Worm (Caenorhabditis elegans) whole organism, L1 larva: Measurements from ENCODE around the gene pals-31.
A peak's percentile ranks its signal among the peaks of the same experiment; 100 is the strongest.

Experiments used
- F16B12.6 ChIP-seq: fragments of 150-350 bp; optimal IDR thresholded peaks from 2 replicates; lab custom pipeline; 2014; ENCODE audit warnings: missing biosample characterization, missing genetic modification characterization
- aly-2 ChIP-seq: fragments of 150-350 bp; optimal IDR thresholded peaks from 2 replicates; lab custom pipeline; 2014; ENCODE audit warnings: missing biosample characterization, missing genetic modification characterization
- blmp-1 ChIP-seq: fragments of 150-350 bp; optimal IDR thresholded peaks from 2 replicates; lab custom pipeline; 2014; ENCODE audit warnings: missing biosample characterization, missing genetic modification characterization
- ceh-63 ChIP-seq: fragments of 200-800 bp; sonication (Bioruptor generic); optimal IDR thresholded peaks from 2 replicates; lab custom pipeline; 2018; ENCODE audit warnings: mild to moderate bottlenecking, missing genetic modification characterization, missing compliant biosample characterization
- ceh-8 ChIP-seq: fragments of 200-800 bp; sonication (Bioruptor generic); optimal IDR thresholded peaks from 2 replicates; lab custom pipeline; 2018; ENCODE audit warnings: mild to moderate bottlenecking, missing genetic modification characterization, moderate library complexity, missing compliant biosample characterization
- dpl-1 ChIP-seq, 3 experiments: fragments of 150-350 bp in 2 of 3; sonication (generic microtip) in 1 of 3; optimal IDR thresholded peaks; 2 replicates each; lab custom pipeline; 2014 to 2017; ENCODE audit warnings: missing biosample characterization in 3 of 3, missing genetic modification characterization in 3 of 3, missing genetic modification reagents in 3 of 3
- dsc-1 ChIP-seq: sonication (generic microtip); optimal IDR thresholded peaks from 2 replicates; lab custom pipeline; 2016; ENCODE audit warnings: mild to moderate bottlenecking, missing genetic modification characterization, missing compliant biosample characterization
- elt-2 ChIP-seq: sonication (generic microtip); optimal IDR thresholded peaks from 2 replicates; lab custom pipeline; 2016; ENCODE audit warnings: missing genetic modification characterization, mild to moderate bottlenecking, inconsistent platforms, missing compliant biosample characterization, missing genetic modification reagents
- elt-3 ChIP-seq, 6 experiments: fragments of 150-350 bp in 1 of 6; sonication (generic microtip); optimal IDR thresholded peaks; 2 replicates each; lab custom pipeline; 2017 to 2018; ENCODE audit warnings: missing biosample characterization in 6 of 6, missing genetic modification characterization in 6 of 6, inconsistent platforms in 1 of 6
- fkh-10 ChIP-seq: sonication (generic microtip); optimal IDR thresholded peaks from 2 replicates; lab custom pipeline; 2017; ENCODE audit warnings: missing biosample characterization, missing genetic modification reagents, missing genetic modification characterization
- fkh-4 ChIP-seq: sonication (generic microtip); optimal IDR thresholded peaks from 2 replicates; lab custom pipeline; 2016; ENCODE audit warnings: missing compliant biosample characterization, missing genetic modification characterization, borderline replicate concordance
- hpl-2 ChIP-seq: fragments of 150-350 bp; optimal IDR thresholded peaks from 2 replicates; lab custom pipeline; 2014; ENCODE audit warnings: missing biosample characterization, missing genetic modification reagents, missing genetic modification characterization
- isw-1 ChIP-seq: fragments of 200-800 bp; sonication (Bioruptor generic); IDR thresholded peaks from 2 replicates; pipeline ENCODE4 v1.3.6; 2022; ENCODE audit warnings: missing genetic modification characterization, missing compliant biosample characterization
- jun-1 ChIP-seq: fragments of 150-350 bp; optimal IDR thresholded peaks from 2 replicates; lab custom pipeline; 2014; ENCODE audit warnings: missing biosample characterization, missing genetic modification reagents, missing genetic modification characterization
- lin-35 ChIP-seq, 2 experiments: fragments of 150-350 bp; optimal IDR thresholded peaks; 2 replicates each; lab custom pipeline; 2014; ENCODE audit warnings: missing biosample characterization in 2 of 2, missing genetic modification characterization in 2 of 2, missing genetic modification reagents in 2 of 2
- lir-3 ChIP-seq: sonication (generic microtip); optimal IDR thresholded peaks from 2 replicates; lab custom pipeline; 2016; ENCODE audit warnings: mild to moderate bottlenecking, missing genetic modification characterization, moderate library complexity, missing compliant biosample characterization; ENCODE audit not compliant: poor library complexity
- lsy-2 ChIP-seq, 2 experiments: fragments of 150-350 bp; optimal IDR thresholded peaks; 2 replicates each; lab custom pipeline; 2014; ENCODE audit warnings: missing biosample characterization in 2 of 2, missing genetic modification characterization in 2 of 2
- mdl-1 ChIP-seq, 2 experiments: fragments of 150-350 bp; optimal IDR thresholded peaks; 2 replicates each; lab custom pipeline; 2014 to 2017; ENCODE audit warnings: missing biosample characterization in 2 of 2, missing genetic modification characterization in 2 of 2, inconsistent platforms in 1 of 2
- mef-2 ChIP-seq: fragments of 150-350 bp; optimal IDR thresholded peaks from 2 replicates; lab custom pipeline; 2014; ENCODE audit warnings: missing biosample characterization, missing genetic modification characterization
- nhr-19 ChIP-seq: fragments of 200-800 bp; sonication (Bioruptor generic); conservative IDR thresholded peaks from 2 replicates; pipeline ENCODE4 v1.3.6; 2022; ENCODE audit warnings: missing genetic modification characterization, missing compliant biosample characterization
- nhr-20 ChIP-seq: sonication (generic microtip); optimal IDR thresholded peaks from 2 replicates; lab custom pipeline; 2016; ENCODE audit warnings: mild to moderate bottlenecking, missing genetic modification characterization, missing compliant biosample characterization
- nhr-71 ChIP-seq: sonication (generic microtip); optimal IDR thresholded peaks from 2 replicates; lab custom pipeline; 2016; ENCODE audit warnings: mild to moderate bottlenecking, missing genetic modification characterization, moderate library complexity, missing compliant biosample characterization
- nhr-85 ChIP-seq: sonication (generic microtip); peaks from one replicate; lab custom pipeline; 2016; ENCODE audit warnings: missing genetic modification characterization, inconsistent platforms, missing compliant biosample characterization
- pag-3 ChIP-seq: sonication (generic microtip); optimal IDR thresholded peaks from 2 replicates; lab custom pipeline; 2017; ENCODE audit warnings: missing genetic modification characterization, mild to moderate bottlenecking, missing compliant biosample characterization, antibody characterized with exemption, borderline replicate concordance; ENCODE audit not compliant: insufficient read depth
- skn-1 ChIP-seq: fragments of 150-350 bp; optimal IDR thresholded peaks from 2 replicates; lab custom pipeline; 2014; ENCODE audit warnings: missing biosample characterization, missing genetic modification characterization
- snpc-4 ChIP-seq: fragments of 150-350 bp; optimal IDR thresholded peaks from 2 replicates; lab custom pipeline; 2014; ENCODE audit warnings: missing biosample characterization, missing genetic modification characterization
- snu-23 ChIP-seq: sonication (generic microtip); optimal IDR thresholded peaks from 2 replicates; lab custom pipeline; 2016; ENCODE audit warnings: missing genetic modification characterization, missing compliant biosample characterization
- sptf-1 ChIP-seq: fragments of 150-350 bp; optimal IDR thresholded peaks from 2 replicates; lab custom pipeline; 2014; ENCODE audit warnings: missing biosample characterization, missing genetic modification characterization
- unc-30 ChIP-seq: sonication (generic microtip); optimal IDR thresholded peaks from 2 replicates; lab custom pipeline; 2017; ENCODE audit warnings: missing biosample characterization, missing genetic modification characterization
- xbp-1 ChIP-seq: sonication (generic microtip); optimal IDR thresholded peaks from 2 replicates; lab custom pipeline; 2016; ENCODE audit warnings: missing genetic modification characterization, missing compliant biosample characterization
- zip-4 ChIP-seq: fragments of 200-800 bp; sonication (Bioruptor generic); optimal IDR thresholded peaks from 2 replicates; lab custom pipeline; 2018; ENCODE audit warnings: mild to moderate bottlenecking, missing genetic modification characterization, moderate library complexity, missing compliant biosample characterization
- ztf-4 ChIP-seq: fragments of 150-350 bp; optimal IDR thresholded peaks from 2 replicates; lab custom pipeline; 2014; ENCODE audit warnings: missing biosample characterization, missing genetic modification characterization

Gene pals-31

DNA sequence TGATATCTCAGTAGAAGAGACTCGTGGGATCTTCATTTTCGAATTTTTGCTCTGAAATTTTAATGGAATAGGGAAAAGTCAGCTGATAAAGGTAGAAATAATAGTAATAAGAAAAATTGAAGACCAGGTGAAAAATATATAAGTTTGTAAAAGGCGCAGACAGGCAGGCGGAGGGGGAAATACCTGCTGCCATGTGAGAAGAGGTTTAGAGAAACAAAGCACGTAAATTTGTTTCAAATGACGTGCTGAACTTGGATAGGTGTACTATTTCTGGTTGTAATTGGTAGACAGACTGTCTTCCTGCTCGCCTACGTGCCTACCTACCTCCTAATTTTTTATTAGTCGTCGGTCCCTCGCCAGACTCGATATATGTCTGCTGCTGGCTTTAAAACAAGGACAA is 31.1 kb downstream of the pals-31 start, which contains the start of gene nhr-180:
Gene nhr-180, minus strand, starts transcription at position 52 of the 400 bp plus-strand sequence.
- peak in 1 of 2 experiments; percentile 61 for TF ChIP-seq mdl-1 (tag; optimal IDR thresholded peaks at IDR 0.05; lab: Kevin White, UChicago)
- TF ChIP-seq unc-30 (tag; lab: Kevin White, UChicago): no peak
- no peak for TF ChIP-seq sptf-1 (tag; lab: Kevin White, UChicago)
- no peak for TF ChIP-seq isw-1 (GFP tag; lab: Robert Waterston, UW)
- TF ChIP-seq blmp-1 (tag; lab: Kevin White, UChicago): peak; percentile 29
- peak in 1 of 6 experiments; percentile 8 for TF ChIP-seq elt-3 (tag; optimal IDR thresholded peaks at IDR 0.05; lab: Kevin White, UChicago)
- TF ChIP-seq elt-2 (tag; lab: Kevin White, UChicago): peak; percentile 8
- no peak for TF ChIP-seq ceh-63 (GFP tag; lab: Kevin White, UChicago)
- TF ChIP-seq fkh-4 (tag; lab: Kevin White, UChicago): no peak
- peak in 1 of 2 experiments; percentile 52 for TF ChIP-seq lin-35 (GFP tag; optimal IDR thresholded peaks at IDR 0.05; lab: Kevin White, UChicago)
- peak; percentile 17 for TF ChIP-seq xbp-1
- no peak for TF ChIP-seq F16B12.6 (tag; lab: Kevin White, UChicago)
- peak; percentile 27 for TF ChIP-seq snu-23 (GFP tag; lab: Kevin White, UChicago)
- no peak for TF ChIP-seq dpl-1 (GFP tag; optimal IDR thresholded peaks at IDR 0.05; lab: Kevin White, UChicago)
- TF ChIP-seq nhr-20 (tag; lab: Kevin White, UChicago): peak; percentile 14
- TF ChIP-seq mef-2 (tag; lab: Kevin White, UChicago): no peak
- peak; percentile 0 for TF ChIP-seq skn-1 (tag; lab: Kevin White, UChicago)
- TF ChIP-seq nhr-19: 0 out of 2 replicates have a peak, but pooled peaks have one; percentile 7
- TF ChIP-seq hpl-2: no peak

DNA sequence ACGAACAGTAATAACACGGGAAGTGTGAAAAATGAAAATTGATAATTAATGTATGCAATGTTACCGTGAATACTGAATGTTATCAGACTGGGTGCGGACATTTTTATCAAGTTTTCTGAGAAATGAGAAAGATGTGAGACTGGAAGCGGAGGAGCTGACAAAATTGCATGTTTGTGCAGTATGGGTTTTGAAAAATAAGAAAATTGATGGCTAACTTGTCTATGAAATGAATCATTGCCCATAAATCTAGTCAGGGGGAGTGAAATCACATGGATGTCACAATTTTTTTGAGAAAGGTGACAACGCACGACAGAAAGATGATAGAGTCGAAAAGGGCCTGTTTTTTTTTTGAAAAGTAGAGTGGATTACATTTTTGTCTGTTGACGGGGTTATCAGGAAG is 35.0 kb downstream of the pals-31 start, which contains the start of gene sru-24:
Gene sru-24, minus strand, starts transcription at position 101 of the 400 bp plus-strand sequence.
- TF ChIP-seq nhr-85 (peak; percentile 6), blmp-1 (tag; lab: Kevin White, UChicago) (no peak), nhr-71 (tag; lab: Kevin White, UChicago) (no peak), elt-3 (tag; optimal IDR thresholded peaks at IDR 0.05; lab: Kevin White, UChicago) (no peak), jun-1 (tag; lab: Kevin White, UChicago) (no peak)

DNA sequence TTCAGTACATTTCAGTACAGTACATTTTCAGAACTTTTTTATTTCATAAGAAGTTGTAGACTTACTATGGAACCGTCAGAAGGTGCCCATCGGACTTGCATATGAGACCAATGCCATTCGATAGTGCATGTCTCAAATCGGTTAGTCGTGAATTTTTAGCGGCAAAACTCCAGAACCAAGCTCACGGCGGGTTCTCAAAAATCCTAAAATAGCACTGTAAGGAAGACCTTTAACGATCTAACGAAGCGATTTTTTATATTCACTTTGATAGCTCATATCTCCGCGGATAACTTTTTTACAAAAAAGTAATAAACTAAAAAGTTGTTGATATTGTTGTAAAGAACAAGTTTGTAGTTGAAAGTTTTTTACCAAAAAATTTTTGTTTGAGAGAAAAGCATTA is 37.8 kb downstream of the pals-31 start, which contains the start of gene sru-25:
Gene sru-25, minus strand, starts transcription at position 101 of the 400 bp plus-strand sequence.
- no peak for TF ChIP-seq lir-3 (tag; lab: Kevin White, UChicago)
- TF ChIP-seq lsy-2 (tag; optimal IDR thresholded peaks at IDR 0.05; lab: Kevin White, UChicago): no peak
- TF ChIP-seq dpl-1 (GFP tag; optimal IDR thresholded peaks at IDR 0.05; lab: Kevin White, UChicago): no peak
- TF ChIP-seq blmp-1 (tag; lab: Kevin White, UChicago): no peak
- no peak for TF ChIP-seq zip-4
- TF ChIP-seq F16B12.6 (tag; lab: Kevin White, UChicago): no peak
- no peak for TF ChIP-seq ztf-4 (tag; lab: Kevin White, UChicago)
- TF ChIP-seq aly-2 (tag; lab: Kevin White, UChicago): no peak
- TF ChIP-seq pag-3 (tag; lab: Kevin White, UChicago): no peak

DNA sequence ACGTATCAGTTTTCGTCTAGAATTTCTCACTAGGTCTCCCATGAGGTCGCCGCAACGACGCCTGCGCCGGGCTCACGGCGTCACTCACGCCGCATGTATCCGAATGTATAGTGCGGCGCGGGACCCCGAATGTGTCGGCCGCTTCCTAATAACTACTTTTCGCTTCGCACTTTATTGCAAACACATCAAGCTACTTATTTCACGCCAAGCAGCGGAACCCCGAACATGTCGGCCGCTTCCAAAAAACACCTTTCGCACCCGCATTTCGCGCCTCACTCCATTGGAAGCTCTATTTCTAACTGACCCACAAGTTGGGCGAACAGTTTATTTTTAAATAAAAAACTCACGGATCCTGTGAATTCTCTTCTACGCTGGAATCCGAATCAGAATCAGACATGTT is 39.7 kb downstream of the pals-31 start:
- peak; percentile 27 for TF ChIP-seq snpc-4 (tag; lab: Kevin White, UChicago)
- no peak for TF ChIP-seq ceh-8 (GFP tag; lab: Kevin White, UChicago)

DNA sequence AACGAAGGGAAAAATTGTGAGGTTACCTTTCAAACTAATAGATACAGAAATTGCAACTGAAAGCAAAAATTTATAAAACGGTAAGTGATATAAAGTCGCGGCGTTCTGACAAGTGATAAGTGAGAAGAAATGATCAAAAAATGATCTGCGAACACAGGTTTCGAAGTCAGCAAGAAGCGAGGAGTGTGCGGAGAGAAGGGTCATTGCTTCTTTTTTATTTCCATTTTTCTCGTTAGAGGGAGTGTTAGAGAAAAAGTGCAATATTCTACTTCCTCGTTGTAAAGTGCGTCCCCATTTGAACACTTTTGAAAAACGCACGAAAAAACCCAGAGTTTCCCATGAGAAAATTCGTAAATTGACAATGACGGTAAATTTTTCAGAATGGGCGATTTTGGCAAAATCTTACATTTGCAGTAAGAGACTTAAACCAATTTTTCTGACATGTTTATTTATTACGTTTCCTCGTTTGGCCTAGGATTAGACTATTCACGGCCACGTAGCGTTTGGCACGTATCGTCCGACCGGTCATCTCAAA is 40.2 kb downstream of the pals-31 start, which contains the start of the genes fbxa-72 and srx-21:
Gene fbxa-72, minus strand, starts transcription at position 204 of the 535 bp plus-strand sequence.
Gene srx-21, plus strand, starts transcription at position 485 of the 535 bp plus-strand sequence.
- TF ChIP-seq ceh-63 (GFP tag; lab: Kevin White, UChicago) (no peak), dsc-1 (tag; lab: Kevin White, UChicago) (no peak), blmp-1 (tag; lab: Kevin White, UChicago) (peak; percentile 50), nhr-85 (peak; percentile 23), fkh-10 (GFP tag; lab: Kevin White, UChicago) (no peak)
